Fruit fly (Drosophila melanogaster): ENCODE data around the gene CG14565.

Gene CG14565

DNA sequence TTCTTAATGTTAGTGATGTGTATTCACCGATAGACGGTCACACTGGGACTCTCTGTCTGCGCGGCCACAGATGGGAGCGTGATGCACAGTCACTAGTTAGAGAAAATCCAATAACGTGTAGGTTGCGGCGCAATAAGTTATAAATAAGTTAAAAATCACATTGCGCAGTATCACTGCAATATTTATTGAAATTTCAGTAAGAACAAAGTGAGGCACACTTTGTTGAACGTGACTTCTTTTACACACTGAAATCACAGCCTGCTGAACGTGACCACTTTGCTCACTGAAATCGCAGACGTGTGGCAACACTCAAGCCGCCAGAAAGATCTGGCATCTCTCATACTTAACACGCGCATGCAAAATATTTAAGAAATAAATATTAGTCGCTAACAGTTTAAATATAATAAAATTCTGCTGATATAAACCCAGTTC lies 15.4 kb downstream of the CG14565 start, which contains the start of the genes CG11247 and Polr2H (continued):
- TF ChIP-seq CG13296 (GFP tag; optimal IDR thresholded peaks at IDR 0.05) = peak; percentile 60
- peak; percentile 99 for TF ChIP-seq row (GFP tag; IDR thresholded peaks at IDR 0.05)
- peak; percentile 1 for TF ChIP-seq CG15479 (GFP tag; optimal IDR thresholded peaks at IDR 0.05)
- peak; percentile 94 for TF ChIP-seq Optix (GFP tag; IDR thresholded peaks at IDR 0.05)
- peak; percentile 53 for TF ChIP-seq CG2202 (tag; optimal IDR thresholded peaks at IDR 0.05)
- peak; percentile 89 for TF ChIP-seq dmrt11E (tag; optimal IDR thresholded peaks at IDR 0.05)
- TF ChIP-seq CG18764 (GFP tag; optimal IDR thresholded peaks at IDR 0.05) = peak; percentile 88
- peak; percentile 31 for TF ChIP-seq Vsx1 (GFP tag; optimal IDR thresholded peaks at IDR 0.05)
- TF ChIP-seq CG9797 (GFP tag; optimal IDR thresholded peaks at IDR 0.05) = peak; percentile 90
- peak; percentile 88 for TF ChIP-seq CG30020 (tag; optimal IDR thresholded peaks at IDR 0.05)
- no peak for TF ChIP-seq cg (GFP tag; optimal IDR thresholded peaks at IDR 0.05)
- peak; percentile 85 for TF ChIP-seq Atf6 (GFP tag; IDR thresholded peaks at IDR 0.05)
- peak; percentile 88 for TF ChIP-seq Ets97D (GFP tag; optimal IDR thresholded peaks at IDR 0.05)
- TF ChIP-seq peb (GFP tag; IDR thresholded peaks at IDR 0.05) = peak; percentile 77
- peak; percentile 76 for TF ChIP-seq Hmx (GFP tag; optimal IDR thresholded peaks at IDR 0.05)
- peak; percentile 97 for TF ChIP-seq CG14710 (tag; optimal IDR thresholded peaks at IDR 0.05)
- TF ChIP-seq fd64A (GFP tag; optimal IDR thresholded peaks at IDR 0.05) = peak; percentile 18
- TF ChIP-seq C15 (GFP tag; IDR thresholded peaks at IDR 0.05) = peak; percentile 79; the same call in 1 of the 3 replicates
- TF ChIP-seq Ravus (GFP tag; IDR thresholded peaks at IDR 0.05) = peak; percentile 72
- TF ChIP-seq Xbp1 (GFP tag; optimal IDR thresholded peaks at IDR 0.05) = peak; percentile 97
- TF ChIP-seq CG34224 (GFP tag; IDR thresholded peaks at IDR 0.05; ENCODE audit: partially characterized antibody) = peak; percentile 58
- peak; percentile 87 for TF ChIP-seq CG8290 (GFP tag; optimal IDR thresholded peaks at IDR 0.05)
- TF ChIP-seq CG8290 (tag; optimal IDR thresholded peaks at IDR 0.05) = peak; percentile 51 to 94
- peak; percentile 30 for TF ChIP-seq salm (tag; optimal IDR thresholded peaks at IDR 0.05)
- peak; percentile 94 for TF ChIP-seq NC2β (GFP tag; optimal IDR thresholded peaks at IDR 0.05)
- TF ChIP-seq chm (GFP tag; IDR thresholded peaks at IDR 0.05) = peak; percentile 82
- peak; percentile 81 for TF ChIP-seq Neu2 (GFP tag; optimal IDR thresholded peaks at IDR 0.05; ENCODE audit: borderline replicate concordance)
- TF ChIP-seq Hand (GFP tag; optimal IDR thresholded peaks at IDR 0.05) = no peak
- peak; percentile 95 for TF ChIP-seq Chrac-16 (GFP tag; optimal IDR thresholded peaks at IDR 0.05)
- TF ChIP-seq HLHmδ (GFP tag; optimal IDR thresholded peaks at IDR 0.05) = no peak
- TF ChIP-seq CG3163 (GFP tag; optimal IDR thresholded peaks at IDR 0.05) = peak; percentile 80
- no peak for TF ChIP-seq Fer1 (GFP tag; optimal IDR thresholded peaks at IDR 0.05)
- peak; percentile 82 for TF ChIP-seq Doc2 (GFP tag; IDR thresholded peaks at IDR 0.05)
- TF ChIP-seq hth (optimal IDR thresholded peaks at IDR 0.05) = no peak
- TF ChIP-seq Sin3A (optimal IDR thresholded peaks at IDR 0.05) = peak; percentile 100
- no peak for TF ChIP-seq CG7745 (tag; optimal IDR thresholded peaks at IDR 0.05)
- peak; percentile 98 for TF ChIP-seq mam (GFP tag; optimal IDR thresholded peaks at IDR 0.05)
- TF ChIP-seq NC2α (GFP tag; optimal IDR thresholded peaks at IDR 0.05) = peak; percentile 77
- peak; percentile 79 for TF ChIP-seq CG1233 (GFP tag; optimal IDR thresholded peaks at IDR 0.05)
- TF ChIP-seq Dip2 (GFP tag; IDR thresholded peaks at IDR 0.05) = peak; percentile 41; the same call in 1 of the 2 replicates
- TF ChIP-seq bigmax (GFP tag; optimal IDR thresholded peaks at IDR 0.05) = no peak
- peak; percentile 93 for TF ChIP-seq CG34422 (GFP tag; IDR thresholded peaks at IDR 0.05)
- TF ChIP-seq CG7928 (GFP tag; optimal IDR thresholded peaks at IDR 0.05) = peak; percentile 55
- TF ChIP-seq CG7963 (GFP tag; IDR thresholded peaks at IDR 0.05; ENCODE audit: partially characterized antibody) = peak; percentile 25; the same call in 1 of the 3 replicates
- peak; percentile 97 for TF ChIP-seq CG17186 (GFP tag; optimal IDR thresholded peaks at IDR 0.05)
- TF ChIP-seq yki (optimal IDR thresholded peaks at IDR 0.05) = peak; percentile 66
- peak; percentile 83 for TF ChIP-seq Lhr (GFP tag; optimal IDR thresholded peaks at IDR 0.05)
- TF ChIP-seq CG10366 (GFP tag; IDR thresholded peaks at IDR 0.05) = peak; percentile 93
- TF ChIP-seq CrebB (tag; optimal IDR thresholded peaks at IDR 0.05) = peak; percentile 76
- peak; percentile 96 for TF ChIP-seq CHES-1-like (GFP tag; optimal IDR thresholded peaks at IDR 0.05)
- peak; percentile 81 for TF ChIP-seq CG5245 (GFP tag; optimal IDR thresholded peaks at IDR 0.05)
- peak; percentile 83 for TF ChIP-seq CG9727 (GFP tag; optimal IDR thresholded peaks at IDR 0.05)

Data from whole organism, embryonic.